Worm (Caenorhabditis elegans) whole organism, young adult: ENCODE data around the gene pas-2.
A peak's percentile ranks its signal among the peaks of the same experiment; 100 is the strongest.

Experiments used
- B0019.2 ChIP-seq: fragments of 200-800 bp; sonication (Bioruptor generic); conservative IDR thresholded peaks from 2 replicates; pipeline ENCODE4 v1.3.6; 2022; ENCODE audit warnings: missing genetic modification reagents, missing genetic modification characterization, missing compliant biosample characterization
- C06A6.2 ChIP-seq: fragments of 200-800 bp; sonication (Bioruptor generic); conservative IDR thresholded peaks from 2 replicates; pipeline ENCODE4 v1.3.6; 2022; ENCODE audit warnings: missing genetic modification characterization, missing compliant biosample characterization
- C17E4.6 ChIP-seq: fragments of 200-800 bp; sonication (Bioruptor generic); IDR thresholded peaks from 2 replicates; pipeline ENCODE4 v1.3.6; 2022; ENCODE audit warnings: missing genetic modification reagents, missing genetic modification characterization, missing compliant biosample characterization
- D2030.7 ChIP-seq: fragments of 200-800 bp; sonication (Bioruptor generic); IDR thresholded peaks from 2 replicates; pipeline ENCODE4 v1.3.6; 2022; ENCODE audit warnings: missing genetic modification reagents, missing genetic modification characterization, missing compliant biosample characterization
- F10E7.11 ChIP-seq: sonication (generic microtip); optimal IDR thresholded peaks from 2 replicates; lab custom pipeline; 2017; ENCODE audit warnings: mild to moderate bottlenecking, missing genetic modification characterization, moderate library complexity, missing compliant biosample characterization
- F33H1.4 ChIP-seq: fragments of 200-800 bp; sonication (Bioruptor generic); IDR thresholded peaks from 2 replicates; pipeline ENCODE4 v1.3.6; 2022; ENCODE audit warnings: missing genetic modification reagents, missing genetic modification characterization, missing compliant biosample characterization
- F37B4.10 ChIP-seq: fragments of 200-800 bp; sonication (Bioruptor generic); IDR thresholded peaks from 2 replicates; pipeline ENCODE4 v1.3.6; 2022; ENCODE audit warnings: missing genetic modification characterization, missing compliant biosample characterization
- F39B2.1 ChIP-seq: fragments of 200-800 bp; sonication (Bioruptor generic); IDR thresholded peaks from 2 replicates; pipeline ENCODE4 v1.3.6; 2022; ENCODE audit warnings: missing genetic modification reagents, missing genetic modification characterization, missing compliant biosample characterization
- F52B5.7 ChIP-seq: sonication (generic microtip); optimal IDR thresholded peaks from 2 replicates; lab custom pipeline; 2016; ENCODE audit warnings: mild to moderate bottlenecking, missing genetic modification characterization, missing compliant biosample characterization
- F55B11.4 ChIP-seq: sonication (generic microtip); optimal IDR thresholded peaks from 2 replicates; lab custom pipeline; 2016; ENCODE audit warnings: missing compliant biosample characterization, missing genetic modification characterization, borderline replicate concordance; ENCODE audit not compliant: insufficient read depth
- F57C9.4 ChIP-seq: sonication (generic microtip); optimal IDR thresholded peaks from 2 replicates; lab custom pipeline; 2017; ENCODE audit warnings: mild to moderate bottlenecking, missing genetic modification characterization, missing compliant biosample characterization
- T26A5.8 ChIP-seq: sonication (generic microtip); optimal IDR thresholded peaks from 2 replicates; lab custom pipeline; 2016; ENCODE audit warnings: missing genetic modification characterization, missing compliant biosample characterization
- ZK185.1 ChIP-seq: sonication (generic microtip); optimal IDR thresholded peaks from 2 replicates; lab custom pipeline; 2016; ENCODE audit warnings: mild to moderate bottlenecking, missing genetic modification characterization, missing compliant biosample characterization; ENCODE audit not compliant: poor library complexity, severe bottlenecking
- bed-1 ChIP-seq: fragments of 200-800 bp; sonication (Bioruptor generic); IDR thresholded peaks from 2 replicates; pipeline ENCODE4 v1.3.6; 2022; ENCODE audit warnings: missing genetic modification reagents, missing genetic modification characterization, missing compliant biosample characterization
- ccch-3 ChIP-seq: fragments of 200-800 bp; sonication (Bioruptor generic); optimal IDR thresholded peaks from 2 replicates; lab custom pipeline; 2018; ENCODE audit warnings: mild to moderate bottlenecking, missing genetic modification characterization, missing compliant biosample characterization
- cebp-2 ChIP-seq: fragments of 200-800 bp; sonication (Bioruptor generic); IDR thresholded peaks from 2 replicates; pipeline ENCODE4 v1.3.6; 2022; ENCODE audit warnings: missing genetic modification characterization, missing compliant biosample characterization
- ceh-40 ChIP-seq: fragments of 200-800 bp; sonication (Bioruptor generic); IDR thresholded peaks from 2 replicates; pipeline ENCODE4 v1.3.6; 2022; ENCODE audit warnings: missing genetic modification characterization, missing compliant biosample characterization
- ceh-79 ChIP-seq: sonication (generic microtip); optimal IDR thresholded peaks from 2 replicates; lab custom pipeline; 2017; ENCODE audit warnings: mild to moderate bottlenecking, missing genetic modification characterization, missing compliant biosample characterization
- chd-7 ChIP-seq: sonication (generic microtip); optimal IDR thresholded peaks from 2 replicates; lab custom pipeline; 2016; ENCODE audit warnings: mild to moderate bottlenecking, missing genetic modification characterization, moderate library complexity, missing compliant biosample characterization
- dox-1 ChIP-seq: fragments of 200-800 bp; sonication (Bioruptor generic); IDR thresholded peaks from 2 replicates; pipeline ENCODE4 v1.3.6; 2022; ENCODE audit warnings: missing genetic modification reagents, missing genetic modification characterization, missing compliant biosample characterization
- efl-1 ChIP-seq: fragments of 150-350 bp; optimal IDR thresholded peaks from 2 replicates; lab custom pipeline; 2014; ENCODE audit warnings: missing biosample characterization, missing genetic modification reagents, missing genetic modification characterization
- egl-44 ChIP-seq: fragments of 200-800 bp; sonication (Bioruptor generic); IDR thresholded peaks from 2 replicates; pipeline ENCODE4 v1.3.6; 2022; ENCODE audit warnings: missing genetic modification reagents, missing genetic modification characterization, missing compliant biosample characterization
- egrh-3 ChIP-seq: fragments of 200-800 bp; sonication (Bioruptor generic); IDR thresholded peaks from 2 replicates; pipeline ENCODE4 v1.3.6; 2022; ENCODE audit warnings: missing genetic modification reagents, missing genetic modification characterization, missing compliant biosample characterization
- ekl-4 ChIP-seq: fragments of 200-800 bp; sonication (Bioruptor generic); IDR thresholded peaks from 2 replicates; pipeline ENCODE4 v1.3.6; 2022; ENCODE audit warnings: missing genetic modification reagents, missing genetic modification characterization, missing compliant biosample characterization
- fkh-3 ChIP-seq: sonication (generic microtip); optimal IDR thresholded peaks from 2 replicates; lab custom pipeline; 2016; ENCODE audit warnings: mild to moderate bottlenecking, missing genetic modification characterization, missing compliant biosample characterization
- hmg-20 ChIP-seq: fragments of 200-800 bp; sonication (Bioruptor generic); IDR thresholded peaks from 2 replicates; pipeline ENCODE4 v1.3.6; 2022; ENCODE audit warnings: missing genetic modification reagents, missing genetic modification characterization, missing compliant biosample characterization
- hsf-1 ChIP-seq: fragments of 200-800 bp; sonication (Bioruptor generic); IDR thresholded peaks from 2 replicates; pipeline ENCODE4 v1.3.6; 2022; ENCODE audit warnings: missing genetic modification reagents, missing genetic modification characterization, missing compliant biosample characterization
- let-526 ChIP-seq: fragments of 200-800 bp; sonication (Bioruptor generic); IDR thresholded peaks from 2 replicates; pipeline ENCODE4 v1.3.6; 2022; ENCODE audit warnings: missing genetic modification reagents, missing genetic modification characterization, missing compliant biosample characterization
- lin-26 ChIP-seq: fragments of 200-800 bp; sonication (Bioruptor generic); IDR thresholded peaks from 2 replicates; pipeline ENCODE4 v1.3.6; 2022; ENCODE audit warnings: missing genetic modification reagents, missing genetic modification characterization, missing compliant biosample characterization
- lin-40 ChIP-seq: sonication (generic microtip); optimal IDR thresholded peaks from 2 replicates; lab custom pipeline; 2016; ENCODE audit warnings: missing genetic modification characterization, mild to moderate bottlenecking, missing compliant biosample characterization, missing genotype, missing genetic modification reagents
- madf-6 ChIP-seq: fragments of 200-800 bp; sonication (Bioruptor generic); IDR thresholded peaks from 2 replicates; pipeline ENCODE4 v1.3.6; 2022; ENCODE audit warnings: missing genetic modification reagents, missing genetic modification characterization, missing compliant biosample characterization
- madf-8 ChIP-seq: fragments of 200-800 bp; sonication (Bioruptor generic); conservative IDR thresholded peaks from 2 replicates; pipeline ENCODE4 v1.3.6; 2022; ENCODE audit warnings: missing genetic modification reagents, missing genetic modification characterization, missing compliant biosample characterization
- mes-4 ChIP-seq: sonication (generic microtip); optimal IDR thresholded peaks from 2 replicates; lab custom pipeline; 2016; ENCODE audit warnings: missing genotype, missing genetic modification characterization, missing compliant biosample characterization
- mxl-1 ChIP-seq: sonication (generic microtip); optimal IDR thresholded peaks from 2 replicates; lab custom pipeline; 2016; ENCODE audit warnings: missing genetic modification characterization, missing compliant biosample characterization
- nfya-2 ChIP-seq: fragments of 200-800 bp; sonication (Bioruptor generic); IDR thresholded peaks from 2 replicates; pipeline ENCODE4 v1.3.6; 2022; ENCODE audit warnings: missing genetic modification reagents, missing genetic modification characterization, missing compliant biosample characterization
- nfyb-1 ChIP-seq: fragments of 200-800 bp; sonication (Bioruptor generic); IDR thresholded peaks from 2 replicates; pipeline ENCODE4 v1.3.6; 2022; ENCODE audit warnings: missing genetic modification reagents, missing genetic modification characterization, missing compliant biosample characterization
- nhr-120 ChIP-seq: fragments of 200-800 bp; sonication (Bioruptor generic); IDR thresholded peaks from 2 replicates; pipeline ENCODE4 v1.3.6; 2022; ENCODE audit warnings: missing genetic modification characterization, missing compliant biosample characterization
- nhr-179 ChIP-seq: sonication (generic microtip); optimal IDR thresholded peaks from 2 replicates; lab custom pipeline; 2016; ENCODE audit warnings: mild to moderate bottlenecking, missing genetic modification characterization, missing compliant biosample characterization
- nhr-27 ChIP-seq: fragments of 200-800 bp; sonication (Bioruptor generic); optimal IDR thresholded peaks from 2 replicates; lab custom pipeline; 2018; ENCODE audit warnings: mild to moderate bottlenecking, missing genetic modification characterization, moderate library complexity, missing compliant biosample characterization
- rcor-1 ChIP-seq: fragments of 200-800 bp; sonication (Bioruptor generic); IDR thresholded peaks from 2 replicates; pipeline ENCODE4 v1.3.6; 2022; ENCODE audit warnings: missing genetic modification reagents, missing genetic modification characterization, missing compliant biosample characterization
- rec-8 ChIP-seq, 2 experiments: sonication (generic microtip); optimal IDR thresholded peaks; 2 replicates each; lab custom pipeline; 2016; ENCODE audit warnings: mild to moderate bottlenecking in 2 of 2, missing genetic modification characterization in 2 of 2, missing genetic modification reagents in 2 of 2, missing genotype in 2 of 2, missing biosample characterization in 1 of 2, missing compliant biosample characterization in 1 of 2, moderate library complexity in 1 of 2
- snpc-3.4 ChIP-seq: sonication (generic microtip); optimal IDR thresholded peaks from 2 replicates; lab custom pipeline; 2017; ENCODE audit warnings: missing genetic modification characterization, mild to moderate bottlenecking, missing compliant biosample characterization, antibody characterized with exemption, moderate library complexity, missing genotype, missing genetic modification reagents
- unc-130 ChIP-seq: sonication (generic microtip); optimal IDR thresholded peaks from 2 replicates; lab custom pipeline; 2016; ENCODE audit warnings: missing genetic modification reagents, missing genetic modification characterization, missing compliant biosample characterization
- xnd-1 ChIP-seq: sonication (generic microtip); optimal IDR thresholded peaks from 2 replicates; lab custom pipeline; 2016; ENCODE audit warnings: missing genotype, missing genetic modification reagents, missing genetic modification characterization, missing compliant biosample characterization
- zfh-2 ChIP-seq: fragments of 200-800 bp; sonication (Bioruptor generic); conservative IDR thresholded peaks from 2 replicates; pipeline ENCODE4 v1.3.6; 2022; ENCODE audit warnings: missing genetic modification reagents, missing genetic modification characterization, missing compliant biosample characterization
- zim-3 ChIP-seq: sonication (generic microtip); optimal IDR thresholded peaks from 2 replicates; lab custom pipeline; 2017; ENCODE audit warnings: mild to moderate bottlenecking, missing genetic modification characterization, moderate library complexity, missing compliant biosample characterization

pas-2 gene

ce11 chrV:10804374-10804773, 34.2 kb downstream of the pas-2 start, which contains the start of gene secs-1:
secs-1 (minus strand) TSS chrV:10804474.
- TF ChIP-seq ceh-79 (tag; lab: Kevin White, UChicago) (no peak), nhr-27 (tag; lab: Kevin White, UChicago) (no peak), D2030.7 (GFP tag; lab: Robert Waterston, UW) (no peak), nhr-120 (GFP tag; lab: Robert Waterston, UW) (no peak), cebp-2 (GFP tag; lab: Robert Waterston, UW) (no peak), let-526 (no peak), rec-8 (tag; optimal IDR thresholded peaks at IDR 0.05; lab: Kevin White, UChicago) (no peak), ekl-4 (no peak), F57C9.4 (tag; lab: Kevin White, UChicago) (no peak), C17E4.6 (GFP tag; lab: Robert Waterston, UW) (no peak), lin-26 (GFP tag; lab: Robert Waterston, UW) (no peak), bed-1 (GFP tag; lab: Robert Waterston, UW) (no peak), lin-40 (tag; lab: Kevin White, UChicago) (no peak), fkh-3 (tag; lab: Kevin White, UChicago) (no peak), hmg-20 (GFP tag; lab: Robert Waterston, UW) (no peak), nfya-2 (GFP tag; lab: Robert Waterston, UW) (no peak), efl-1 (no peak), F39B2.1 (GFP tag; lab: Robert Waterston, UW) (no peak)

- TF ChIP-seq madf-6 (GFP tag; lab: Robert Waterston, UW) (0 out of 2 replicates have a peak, but pooled peaks have one; percentile 32), snpc-3.4 (no peak)
These were observed 35.8 kb downstream of the pas-2 start, which contains the start of gene prp-38 for ce11 chrV:10805934-10806333. prp-38 (minus strand) TSS chrV:10806034.

DNA sequence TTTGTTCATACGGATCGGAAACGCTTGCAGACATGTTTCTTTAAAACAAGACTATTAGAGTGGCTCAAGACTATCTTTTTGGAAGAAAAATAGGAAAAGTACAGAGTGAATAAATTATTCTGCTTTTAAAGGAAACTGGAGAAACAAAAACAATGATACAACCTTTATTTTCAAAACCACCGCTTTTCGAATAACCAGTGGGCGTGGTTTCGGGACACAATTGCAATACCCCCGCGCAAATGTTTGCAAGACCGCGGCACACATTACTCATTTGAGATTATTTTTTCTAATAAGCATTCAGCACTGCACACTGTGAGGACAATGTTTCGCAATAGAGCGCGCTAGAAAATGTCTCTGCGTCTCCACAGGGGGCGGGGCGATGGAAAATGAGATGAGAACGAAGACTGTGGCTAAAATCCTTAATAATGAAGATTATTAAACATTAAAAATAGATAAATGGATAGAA, 37.7 kb downstream of the pas-2 start, which contains the start of gene plrg-1:
TSS of gene plrg-1 (minus strand) at position 51 of the 466 bp plus-strand sequence.
- TF ChIP-seq F52B5.7 (tag; lab: Kevin White, UChicago) (peak; percentile 58), zfh-2 (GFP tag; lab: Robert Waterston, UW) (peak; percentile 69), B0019.2 (peak; percentile 73), ZK185.1 (tag; lab: Kevin White, UChicago) (peak; percentile 91), egl-44 (peak; percentile 95), F57C9.4 (tag; lab: Kevin White, UChicago) (no peak), madf-8 (GFP tag; lab: Robert Waterston, UW) (peak; percentile 48; the same call in 1 of the 2 replicates), chd-7 (tag; lab: Kevin White, UChicago) (peak; percentile 74), nfyb-1 (peak; percentile 92), mxl-1 (tag; lab: Kevin White, UChicago) (no peak), zim-3 (no peak), ccch-3 (no peak), C06A6.2 (GFP tag; lab: Robert Waterston, UW) (peak; percentile 96), mes-4 (tag; lab: Kevin White, UChicago) (no peak), xnd-1 (tag; lab: Kevin White, UChicago) (peak; percentile 28), fkh-3 (tag; lab: Kevin White, UChicago) (no peak), nhr-179 (tag; lab: Kevin White, UChicago) (no peak), F55B11.4 (tag; lab: Kevin White, UChicago) (no peak), rcor-1 (GFP tag; lab: Robert Waterston, UW) (peak; percentile 93), F10E7.11 (no peak), T26A5.8 (no peak), F37B4.10 (0 out of 2 replicates have a peak, but pooled peaks have one; percentile 66), F33H1.4 (GFP tag; lab: Robert Waterston, UW) (peak; percentile 55), dox-1 (GFP tag; lab: Robert Waterston, UW) (peak; percentile 98), ceh-40 (GFP tag; lab: Robert Waterston, UW) (0 out of 2 replicates have a peak, but pooled peaks have one; percentile 34), hsf-1 (peak; percentile 78), unc-130 (GFP tag; lab: Kevin White, UChicago) (peak; percentile 58), egrh-3 (GFP tag; lab: Robert Waterston, UW) (peak; percentile 60; the same call in 1 of the 2 replicates)
